Worm (Caenorhabditis elegans) whole organism, young adult: Measurements from ENCODE around the gene srb-11.

Source experiments
- B0336.3 ChIP-seq: fragments of 200-800 bp; sonication (Bioruptor generic); IDR thresholded peaks from 2 replicates; pipeline ENCODE4 v1.3.6; 2022; ENCODE audit warnings: missing genetic modification characterization, missing compliant biosample characterization
- C17E4.6 ChIP-seq: fragments of 200-800 bp; sonication (Bioruptor generic); IDR thresholded peaks from 2 replicates; pipeline ENCODE4 v1.3.6; 2022; ENCODE audit warnings: missing genetic modification reagents, missing genetic modification characterization, missing compliant biosample characterization
- F22D6.2 ChIP-seq: sonication (generic microtip); optimal IDR thresholded peaks from 2 replicates; lab custom pipeline; 2016; ENCODE audit warnings: mild to moderate bottlenecking, missing genetic modification characterization, missing compliant biosample characterization
- F37B4.10 ChIP-seq: fragments of 200-800 bp; sonication (Bioruptor generic); IDR thresholded peaks from 2 replicates; pipeline ENCODE4 v1.3.6; 2022; ENCODE audit warnings: missing genetic modification characterization, missing compliant biosample characterization
- F49E8.2 ChIP-seq: sonication (generic microtip); optimal IDR thresholded peaks from 3 replicates; lab custom pipeline; 2017; ENCODE audit warnings: missing genetic modification characterization, mild to moderate bottlenecking, missing compliant biosample characterization, antibody characterized with exemption, moderate library complexity; ENCODE audit not compliant: insufficient read depth
- F55B11.4 ChIP-seq: sonication (generic microtip); optimal IDR thresholded peaks from 2 replicates; lab custom pipeline; 2016; ENCODE audit warnings: missing compliant biosample characterization, missing genetic modification characterization, borderline replicate concordance; ENCODE audit not compliant: insufficient read depth
- F57C9.4 ChIP-seq: sonication (generic microtip); optimal IDR thresholded peaks from 2 replicates; lab custom pipeline; 2017; ENCODE audit warnings: mild to moderate bottlenecking, missing genetic modification characterization, missing compliant biosample characterization
- K11D2.4 ChIP-seq: fragments of 200-800 bp; sonication (Bioruptor generic); IDR thresholded peaks from 2 replicates; pipeline ENCODE4 v1.3.6; 2022; ENCODE audit warnings: missing genetic modification reagents, missing genetic modification characterization, missing compliant biosample characterization
- K12H6.12 ChIP-seq: fragments of 200-800 bp; sonication (Bioruptor generic); optimal IDR thresholded peaks from 2 replicates; lab custom pipeline; 2018; ENCODE audit warnings: mild to moderate bottlenecking, missing genetic modification characterization, missing compliant biosample characterization
- T26A5.8 ChIP-seq: sonication (generic microtip); optimal IDR thresholded peaks from 2 replicates; lab custom pipeline; 2016; ENCODE audit warnings: missing genetic modification characterization, missing compliant biosample characterization
- ama-1 ChIP-seq, 3 experiments: fragments of 150-350 bp in 1 of 3; sonication (generic microtip) in 2 of 3; optimal IDR thresholded peaks; 2 replicates each; lab custom pipeline; 2014 to 2018; ENCODE audit warnings: missing biosample characterization in 2 of 3, missing genetic modification characterization in 2 of 3, missing genetic modification reagents in 2 of 3
- aptf-2 ChIP-seq: fragments of 200-800 bp; sonication (Bioruptor generic); conservative IDR thresholded peaks from 2 replicates; pipeline ENCODE4 v1.3.6; 2022; ENCODE audit warnings: missing genetic modification reagents, missing genetic modification characterization, missing compliant biosample characterization
- aptf-3 ChIP-seq: fragments of 200-800 bp; sonication (Bioruptor generic); IDR thresholded peaks from 2 replicates; pipeline ENCODE4 v1.3.6; 2022; ENCODE audit warnings: missing genetic modification characterization, missing compliant biosample characterization
- attf-5 ChIP-seq: fragments of 200-800 bp; sonication (Bioruptor generic); optimal IDR thresholded peaks from 2 replicates; lab custom pipeline; 2018; ENCODE audit warnings: mild to moderate bottlenecking, missing genetic modification characterization, missing compliant biosample characterization
- attf-6 ChIP-seq: fragments of 200-800 bp; sonication (Bioruptor generic); IDR thresholded peaks from 2 replicates; pipeline ENCODE4 v1.3.6; 2022; ENCODE audit warnings: missing genetic modification reagents, missing genetic modification characterization, missing compliant biosample characterization
- bed-1 ChIP-seq: fragments of 200-800 bp; sonication (Bioruptor generic); IDR thresholded peaks from 2 replicates; pipeline ENCODE4 v1.3.6; 2022; ENCODE audit warnings: missing genetic modification reagents, missing genetic modification characterization, missing compliant biosample characterization
- cebp-1 ChIP-seq, 2 experiments: fragments of 200-800 bp in 1 of 2; sonication (Bioruptor generic) in 1 of 2; sonication (generic microtip) in 1 of 2; IDR thresholded peaks in 1 of 2; optimal IDR thresholded peaks in 1 of 2; 2 replicates each; pipeline versions ENCODE4 v1.3.6 to Lab custom; 2017 to 2022; ENCODE audit warnings: missing compliant biosample characterization in 2 of 2, missing genetic modification characterization in 2 of 2, mild to moderate bottlenecking in 1 of 2, missing genetic modification reagents in 1 of 2, moderate library complexity in 1 of 2
- ceh-100 ChIP-seq: fragments of 200-800 bp; sonication (Bioruptor generic); IDR thresholded peaks from 2 replicates; pipeline ENCODE4 v1.3.6; 2022; ENCODE audit warnings: missing genetic modification reagents, missing genetic modification characterization, missing compliant biosample characterization
- ceh-40 ChIP-seq: fragments of 200-800 bp; sonication (Bioruptor generic); IDR thresholded peaks from 2 replicates; pipeline ENCODE4 v1.3.6; 2022; ENCODE audit warnings: missing genetic modification characterization, missing compliant biosample characterization
- dpff-1 ChIP-seq: sonication (generic microtip); optimal IDR thresholded peaks from 2 replicates; lab custom pipeline; 2017; ENCODE audit warnings: mild to moderate bottlenecking, missing genetic modification characterization, missing compliant biosample characterization
- efl-1 ChIP-seq: fragments of 150-350 bp; optimal IDR thresholded peaks from 2 replicates; lab custom pipeline; 2014; ENCODE audit warnings: missing biosample characterization, missing genetic modification reagents, missing genetic modification characterization
- ekl-4 ChIP-seq: fragments of 200-800 bp; sonication (Bioruptor generic); IDR thresholded peaks from 2 replicates; pipeline ENCODE4 v1.3.6; 2022; ENCODE audit warnings: missing genetic modification reagents, missing genetic modification characterization, missing compliant biosample characterization
- fkh-3 ChIP-seq: sonication (generic microtip); optimal IDR thresholded peaks from 2 replicates; lab custom pipeline; 2016; ENCODE audit warnings: mild to moderate bottlenecking, missing genetic modification characterization, missing compliant biosample characterization
- him-1 ChIP-seq: sonication (generic microtip); optimal IDR thresholded peaks from 2 replicates; lab custom pipeline; 2016; ENCODE audit warnings: missing genotype, missing genetic modification reagents, missing genetic modification characterization, missing compliant biosample characterization
- hlh-26 ChIP-seq: fragments of 200-800 bp; sonication (Bioruptor generic); conservative IDR thresholded peaks from 2 replicates; pipeline ENCODE4 v1.3.6; 2022; ENCODE audit warnings: missing genetic modification reagents, missing genetic modification characterization, missing compliant biosample characterization
- hmg-20 ChIP-seq: fragments of 200-800 bp; sonication (Bioruptor generic); IDR thresholded peaks from 2 replicates; pipeline ENCODE4 v1.3.6; 2022; ENCODE audit warnings: missing genetic modification reagents, missing genetic modification characterization, missing compliant biosample characterization
- hrde-1 ChIP-seq: sonication (generic microtip); optimal IDR thresholded peaks from 2 replicates; lab custom pipeline; 2016; ENCODE audit warnings: missing genetic modification characterization, mild to moderate bottlenecking, missing compliant biosample characterization, moderate library complexity, missing genotype, missing genetic modification reagents, borderline replicate concordance
- hsf-1 ChIP-seq: fragments of 200-800 bp; sonication (Bioruptor generic); IDR thresholded peaks from 2 replicates; pipeline ENCODE4 v1.3.6; 2022; ENCODE audit warnings: missing genetic modification reagents, missing genetic modification characterization, missing compliant biosample characterization
- lir-1 ChIP-seq: fragments of 200-800 bp; sonication (Bioruptor generic); conservative IDR thresholded peaks from 2 replicates; pipeline ENCODE4 v1.3.6; 2022; ENCODE audit warnings: missing genetic modification reagents, missing genetic modification characterization, missing compliant biosample characterization
- madf-8 ChIP-seq: fragments of 200-800 bp; sonication (Bioruptor generic); conservative IDR thresholded peaks from 2 replicates; pipeline ENCODE4 v1.3.6; 2022; ENCODE audit warnings: missing genetic modification reagents, missing genetic modification characterization, missing compliant biosample characterization
- mcd-1 ChIP-seq: fragments of 200-800 bp; sonication (Bioruptor generic); IDR thresholded peaks from 2 replicates; pipeline ENCODE4 v1.3.6; 2022; ENCODE audit warnings: missing genetic modification reagents, missing genetic modification characterization, missing compliant biosample characterization
- nfya-2 ChIP-seq: fragments of 200-800 bp; sonication (Bioruptor generic); IDR thresholded peaks from 2 replicates; pipeline ENCODE4 v1.3.6; 2022; ENCODE audit warnings: missing genetic modification reagents, missing genetic modification characterization, missing compliant biosample characterization
- nfyb-1 ChIP-seq: fragments of 200-800 bp; sonication (Bioruptor generic); IDR thresholded peaks from 2 replicates; pipeline ENCODE4 v1.3.6; 2022; ENCODE audit warnings: missing genetic modification reagents, missing genetic modification characterization, missing compliant biosample characterization
- nhr-80 ChIP-seq: sonication (generic microtip); optimal IDR thresholded peaks from 2 replicates; lab custom pipeline; 2016; ENCODE audit warnings: missing genetic modification characterization, missing compliant biosample characterization
- nhr-90 ChIP-seq: sonication (generic microtip); optimal IDR thresholded peaks from 2 replicates; lab custom pipeline; 2016; ENCODE audit warnings: missing genotype, mild to moderate bottlenecking, missing genetic modification characterization, missing compliant biosample characterization
- pbrm-1 ChIP-seq: fragments of 200-800 bp; sonication (Bioruptor generic); IDR thresholded peaks from 2 replicates; pipeline ENCODE4 v1.3.6; 2022; ENCODE audit warnings: missing genetic modification reagents, missing genetic modification characterization, missing compliant biosample characterization
- rcor-1 ChIP-seq: fragments of 200-800 bp; sonication (Bioruptor generic); IDR thresholded peaks from 2 replicates; pipeline ENCODE4 v1.3.6; 2022; ENCODE audit warnings: missing genetic modification reagents, missing genetic modification characterization, missing compliant biosample characterization
- repo-1 ChIP-seq: sonication (generic microtip); optimal IDR thresholded peaks from 2 replicates; lab custom pipeline; 2017; ENCODE audit warnings: mild to moderate bottlenecking, missing genetic modification characterization, missing compliant biosample characterization
- snpc-1.1 ChIP-seq: sonication (generic microtip); optimal IDR thresholded peaks from 2 replicates; lab custom pipeline; 2017; ENCODE audit warnings: missing genetic modification characterization, mild to moderate bottlenecking, missing compliant biosample characterization, antibody characterized with exemption, moderate library complexity, missing genotype, missing genetic modification reagents; ENCODE audit not compliant: insufficient read depth
- snpc-1.3 ChIP-seq: sonication (generic microtip); optimal IDR thresholded peaks from 2 replicates; lab custom pipeline; 2017; ENCODE audit warnings: missing genetic modification characterization, mild to moderate bottlenecking, missing compliant biosample characterization, antibody characterized with exemption, moderate library complexity, missing genotype, missing genetic modification reagents; ENCODE audit not compliant: insufficient read depth
- sptf-2 ChIP-seq: fragments of 200-800 bp; sonication (Bioruptor generic); optimal IDR thresholded peaks from 2 replicates; lab custom pipeline; 2018; ENCODE audit warnings: mild to moderate bottlenecking, missing genetic modification characterization, missing compliant biosample characterization
- tbp1 ChIP-seq: fragments of 200-800 bp; sonication (Bioruptor generic); optimal IDR thresholded peaks from 2 replicates; lab custom pipeline; 2018; ENCODE audit warnings: mild to moderate bottlenecking, missing genetic modification characterization, missing compliant biosample characterization
- tlf-1 ChIP-seq: fragments of 200-800 bp; sonication (Bioruptor generic); optimal IDR thresholded peaks from 2 replicates; lab custom pipeline; 2018; ENCODE audit warnings: mild to moderate bottlenecking, missing genetic modification characterization, missing compliant biosample characterization
- zfh-2 ChIP-seq: fragments of 200-800 bp; sonication (Bioruptor generic); conservative IDR thresholded peaks from 2 replicates; pipeline ENCODE4 v1.3.6; 2022; ENCODE audit warnings: missing genetic modification reagents, missing genetic modification characterization, missing compliant biosample characterization
- zim-3 ChIP-seq: sonication (generic microtip); optimal IDR thresholded peaks from 2 replicates; lab custom pipeline; 2017; ENCODE audit warnings: mild to moderate bottlenecking, missing genetic modification characterization, moderate library complexity, missing compliant biosample characterization
- ztf-22 ChIP-seq: fragments of 200-800 bp; sonication (Bioruptor generic); optimal IDR thresholded peaks from 2 replicates; lab custom pipeline; 2018; ENCODE audit warnings: mild to moderate bottlenecking, missing genetic modification characterization, moderate library complexity, missing compliant biosample characterization

srb-11 gene

DNA sequence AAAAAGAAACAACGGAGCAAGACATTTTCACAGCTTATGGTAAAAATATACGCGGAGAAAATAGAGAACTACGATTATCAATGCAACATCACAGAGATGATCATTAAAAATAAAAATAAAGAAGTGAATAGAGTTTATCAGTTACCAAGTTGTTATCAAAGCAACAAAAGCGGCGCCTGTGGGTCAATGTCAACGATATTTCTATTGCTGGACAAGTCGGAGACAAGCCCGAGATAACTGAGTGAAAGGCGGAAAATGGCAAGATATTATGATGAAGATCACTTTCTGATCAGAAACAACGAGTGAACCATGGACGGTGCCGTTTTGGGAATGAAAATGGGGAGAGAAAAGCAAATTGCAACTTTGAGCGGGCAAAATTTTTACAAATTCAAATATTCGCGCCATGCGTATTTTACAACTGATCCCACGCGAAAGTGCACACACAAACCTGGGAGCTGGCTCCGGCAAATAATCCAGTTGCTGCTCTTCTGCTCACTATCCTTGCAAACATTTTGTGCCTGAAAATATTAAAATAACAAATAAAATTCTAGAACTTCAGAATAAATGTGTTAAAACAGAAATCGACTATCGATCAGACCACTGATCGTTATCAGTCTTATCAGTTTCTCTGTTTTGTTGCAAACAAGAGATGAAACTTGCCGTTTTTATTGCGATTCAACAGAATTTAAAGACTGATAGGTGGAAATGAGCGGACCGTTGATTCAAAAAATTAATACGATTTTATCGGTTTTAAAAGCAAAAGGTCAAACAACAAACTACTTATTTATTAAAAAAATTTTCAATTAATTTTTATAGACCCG lies 50.2 kb downstream of the srb-11 start, which contains the start of gene mel-32 (continued):
- TF ChIP-seq tlf-1 (GFP tag; lab: Kevin White, UChicago) = peak; percentile 80
- 0 out of 2 replicates have a peak, but pooled peaks have one; percentile 37 for TF ChIP-seq B0336.3 (GFP tag; lab: Robert Waterston, UW)
- no peak for TF ChIP-seq cebp-1 (GFP tag; IDR thresholded peaks at IDR 0.05; lab: Robert Waterston, UW)
- no peak for TF ChIP-seq cebp-1 (tag; optimal IDR thresholded peaks at IDR 0.05; lab: Kevin White, UChicago)
- no peak for TF ChIP-seq ztf-22 (GFP tag; lab: Kevin White, UChicago)
- no peak for TF ChIP-seq hlh-26 (GFP tag; lab: Robert Waterston, UW)
- TF ChIP-seq aptf-2 (GFP tag; lab: Robert Waterston, UW) = 0 out of 2 replicates have a peak, but pooled peaks have one; percentile 30
- no peak for TF ChIP-seq F57C9.4 (tag; lab: Kevin White, UChicago)
- peak; percentile 88 for TF ChIP-seq madf-8 (GFP tag; lab: Robert Waterston, UW)
- TF ChIP-seq zfh-2 (GFP tag; lab: Robert Waterston, UW) = no peak
- peak; percentile 49 for TF ChIP-seq mcd-1 (GFP tag; lab: Robert Waterston, UW)
- no peak for TF ChIP-seq dpff-1 (tag; lab: Kevin White, UChicago)
- TF ChIP-seq F37B4.10 = no peak
- TF ChIP-seq snpc-1.3 (tag; lab: Kevin White, UChicago) = no peak
- no peak for TF ChIP-seq snpc-1.1
- TF ChIP-seq C17E4.6 (GFP tag; lab: Robert Waterston, UW) = peak; percentile 65; the same call in 1 of the 2 replicates
- no peak for TF ChIP-seq ceh-40 (GFP tag; lab: Robert Waterston, UW)
- no peak for TF ChIP-seq ceh-100 (GFP tag; lab: Robert Waterston, UW)
- no peak for TF ChIP-seq nfya-2
- TF ChIP-seq T26A5.8 (tag; lab: Kevin White, UChicago) = no peak
- peak; percentile 55 for TF ChIP-seq zim-3 (tag; lab: Kevin White, UChicago)
- no peak for TF ChIP-seq F49E8.2 (tag; lab: Kevin White, UChicago)
- peak; percentile 97 for TF ChIP-seq efl-1 (GFP tag; lab: Kevin White, UChicago)
- TF ChIP-seq attf-5 = no peak
- TF ChIP-seq hsf-1 (GFP tag; lab: Robert Waterston, UW) = peak; percentile 79
- TF ChIP-seq hrde-1 (tag; lab: Kevin White, UChicago) = peak; percentile 12
- 0 out of 2 replicates have a peak, but pooled peaks have one; percentile 58 for TF ChIP-seq attf-6 (GFP tag; lab: Robert Waterston, UW)
- peak; percentile 24 for TF ChIP-seq tbp1 (GFP tag; lab: Kevin White, UChicago)
- TF ChIP-seq rcor-1 = no peak
- no peak for TF ChIP-seq fkh-3
- no peak for TF ChIP-seq K12H6.12 (tag; lab: Kevin White, UChicago)
- peak; percentile 55 for TF ChIP-seq him-1 (tag; lab: Kevin White, UChicago)
- no peak for TF ChIP-seq ama-1 (optimal IDR thresholded peaks at IDR 0.05; lab: Kevin White, UChicago)
- TF ChIP-seq ama-1 (GFP tag; optimal IDR thresholded peaks at IDR 0.05; lab: Kevin White, UChicago) = no peak
- TF ChIP-seq ekl-4 (GFP tag; lab: Robert Waterston, UW) = peak; percentile 79
- TF ChIP-seq F55B11.4 (tag; lab: Kevin White, UChicago) = no peak
- TF ChIP-seq nhr-90 (tag; lab: Kevin White, UChicago) = no peak
- TF ChIP-seq sptf-2 = no peak
- peak; percentile 49; the same call in 1 of the 2 replicates for TF ChIP-seq nfyb-1 (GFP tag; lab: Robert Waterston, UW)
- no peak for TF ChIP-seq bed-1 (GFP tag; lab: Robert Waterston, UW)
- peak; percentile 65 for TF ChIP-seq pbrm-1 (GFP tag; lab: Robert Waterston, UW)
- TF ChIP-seq K11D2.4 (GFP tag; lab: Robert Waterston, UW) = no peak
- TF ChIP-seq aptf-3 (GFP tag; lab: Robert Waterston, UW) = no peak
- peak; percentile 38 for TF ChIP-seq repo-1 (tag; lab: Kevin White, UChicago)
- TF ChIP-seq F22D6.2 (tag; lab: Kevin White, UChicago) = no peak
- no peak for TF ChIP-seq hmg-20 (GFP tag; lab: Robert Waterston, UW)
- TF ChIP-seq nhr-80 (tag; lab: Kevin White, UChicago) = peak; percentile 17
- peak; percentile 82 for TF ChIP-seq lir-1
